Worm (Caenorhabditis elegans): Measurements from ENCODE around the gene C18A11.2.

C18A11.2 gene

DNA sequence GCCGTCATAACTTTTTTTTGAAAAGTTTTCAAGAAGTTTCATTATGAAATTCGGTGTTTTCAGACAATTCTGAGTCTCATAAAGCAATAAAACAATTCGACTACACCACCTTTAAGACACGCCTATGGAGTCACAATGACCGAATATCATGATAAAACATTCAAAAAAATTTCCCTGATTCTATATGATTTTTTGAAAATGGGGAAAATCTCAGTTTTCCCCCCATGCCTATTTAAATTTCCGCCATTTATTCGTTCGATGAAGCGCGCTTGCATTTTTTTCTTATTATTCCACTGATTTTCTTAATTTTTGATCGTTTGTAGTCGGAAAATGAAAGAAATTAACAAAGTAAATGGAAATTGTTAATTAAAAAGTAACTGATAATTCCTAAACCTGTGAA is 39.9 kb upstream of the C18A11.2 start:
- no peak for TF ChIP-seq egl-27 (tag; optimal IDR thresholded peaks at IDR 0.05)
- TF ChIP-seq efl-1 (optimal IDR thresholded peaks at IDR 0.05): peak in 1 of 2 experiments; percentile 7
- peak; percentile 50 to 93 for TF ChIP-seq efl-1 (GFP tag; optimal IDR thresholded peaks at IDR 0.05 in 1 of 2)
- TF ChIP-seq pag-3 (tag; optimal IDR thresholded peaks at IDR 0.05; ENCODE audit: borderline replicate concordance, insufficient read depth): no peak
- TF ChIP-seq lin-35 (GFP tag; optimal IDR thresholded peaks at IDR 0.05): peak in 1 of 2 experiments; percentile 1
- TF ChIP-seq C16A3.4 (tag; optimal IDR thresholded peaks at IDR 0.05): no peak
- 0 out of 2 replicates have a peak, but pooled peaks have one; percentile 6 for TF ChIP-seq mab-9 (GFP tag; IDR thresholded peaks at IDR 0.05)

ce11 chrX:8029080-8029479 is 38.3 kb upstream of the C18A11.2 start, which contains the start of gene C34D10.1:
Gene C34D10.1, plus strand, starts transcription at chrX:8029479.
- TF ChIP-seq lir-3 (tag; optimal IDR thresholded peaks at IDR 0.05; ENCODE audit: poor library complexity) (no peak), fos-1 (tag; optimal IDR thresholded peaks at IDR 0.05) (peak; percentile 5), swsn-7 (tag; optimal IDR thresholded peaks at IDR 0.05) (peak; percentile 78), hpl-2 (GFP tag; optimal IDR thresholded peaks at IDR 0.05) (no peak), ceh-8 (GFP tag; optimal IDR thresholded peaks at IDR 0.05) (no peak), mdl-1 (tag; optimal IDR thresholded peaks at IDR 0.05) (peak in 1 of 2 experiments; percentile 83), nhr-11 (tag; optimal IDR thresholded peaks at IDR 0.05) (no peak), blmp-1 (tag; optimal IDR thresholded peaks at IDR 0.05) (peak; percentile 85), lin-13 (GFP tag; optimal IDR thresholded peaks at IDR 0.05) (peak; percentile 50), ceh-88 (GFP tag; IDR thresholded peaks at IDR 0.05) (no peak), nhr-90 (tag; optimal IDR thresholded peaks at IDR 0.05; ENCODE audit: poor library complexity) (peak; percentile 63), snpc-4 (tag; optimal IDR thresholded peaks at IDR 0.05) (peak; percentile 31), jun-1 (tag; optimal IDR thresholded peaks at IDR 0.05) (peak; percentile 40), ceh-90 (tag; optimal IDR thresholded peaks at IDR 0.05) (no peak), egl-27 (tag; optimal IDR thresholded peaks at IDR 0.05) (no peak), nhr-12 (tag; optimal IDR thresholded peaks at IDR 0.05) (no peak), nhr-71 (tag; optimal IDR thresholded peaks at IDR 0.05) (peak; percentile 90), nhr-237 (tag; optimal IDR thresholded peaks at IDR 0.05) (no peak), nhr-28 (tag; optimal IDR thresholded peaks at IDR 0.05) (no peak), grh-1 (GFP tag; IDR thresholded peaks at IDR 0.05) (peak; percentile 71), C04F5.9 (tag; optimal IDR thresholded peaks at IDR 0.05) (no peak), efl-3 (GFP tag; optimal IDR thresholded peaks at IDR 0.05) (no peak), nhr-19 (GFP tag; conservative IDR thresholded peaks at IDR 0.05) (peak; percentile 78), elt-2 (tag; optimal IDR thresholded peaks at IDR 0.05) (no peak), lin-35 (GFP tag; optimal IDR thresholded peaks at IDR 0.05) (peak; percentile 65 to 76), fkh-10 (GFP tag; optimal IDR thresholded peaks at IDR 0.05) (no peak), egl-13 (tag; optimal IDR thresholded peaks at IDR 0.05) (no peak), sox-4 (tag; optimal IDR thresholded peaks at IDR 0.05) (no peak), ets-5 (GFP tag; IDR thresholded peaks at IDR 0.05) (no peak), efl-1 (optimal IDR thresholded peaks at IDR 0.05) (peak; percentile 48 to 58), efl-1 (GFP tag; optimal IDR thresholded peaks at IDR 0.05 in 1 of 2) (peak in 1 of 2 experiments; percentile 63), pag-3 (tag; optimal IDR thresholded peaks at IDR 0.05; ENCODE audit: borderline replicate concordance, insufficient read depth) (no peak), skn-1 (tag; optimal IDR thresholded peaks at IDR 0.05) (no peak), unc-30 (tag; optimal IDR thresholded peaks at IDR 0.05) (no peak), ces-1 (GFP tag; optimal IDR thresholded peaks at IDR 0.05) (no peak), pqm-1 (tag; optimal IDR thresholded peaks at IDR 0.05) (no peak), unc-130 (tag; optimal IDR thresholded peaks at IDR 0.05) (peak; percentile 87), lin-14 (GFP tag; optimal IDR thresholded peaks at IDR 0.05) (peak; percentile 95), zag-1 (tag; optimal IDR thresholded peaks at IDR 0.05) (no peak), dsc-1 (tag; optimal IDR thresholded peaks at IDR 0.05) (peak; percentile 48), nhr-84 (tag; optimal IDR thresholded peaks at IDR 0.05) (no peak), tbx-2 (tag; optimal IDR thresholded peaks at IDR 0.05) (peak; percentile 80), lin-15B (tag; optimal IDR thresholded peaks at IDR 0.05) (no peak), fkh-8 (tag; optimal IDR thresholded peaks at IDR 0.05) (peak; percentile 60), Y116A8C.19 (tag; optimal IDR thresholded peaks at IDR 0.05; ENCODE audit: borderline replicate concordance) (no peak), ceh-82 (tag; optimal IDR thresholded peaks at IDR 0.05) (peak; percentile 46 to 65 (median 56)), nhr-85 (tag) (peak; percentile 91), pax-3 (tag; optimal IDR thresholded peaks at IDR 0.05) (no peak)

Data from whole organism, L1 larva.